Fruit fly (Drosophila melanogaster) whole organism, pupa: ENCODE data around the gene CG13837.

Experiments
- CG13204 ChIP-seq: fragments of 200-800 bp; sonication (Bioruptor generic); optimal IDR thresholded peaks from 2 replicates; lab custom pipeline; 2018; ENCODE audit warnings: missing biosample characterization, mild to moderate bottlenecking, missing genetic modification characterization, moderate library complexity
- CG8301 ChIP-seq: fragments of 200-800 bp; sonication (Bioruptor generic); optimal IDR thresholded peaks from 2 replicates; lab custom pipeline; 2018; ENCODE audit warnings: missing biosample characterization, mild to moderate bottlenecking, missing genetic modification characterization
- Ets98B ChIP-seq: fragments of 200-800 bp; sonication (Bioruptor generic); IDR thresholded peaks from 2 replicates; pipeline ENCODE4 v1.3.6; 2022; ENCODE audit warnings: missing biosample characterization, missing genetic modification characterization
- gl ChIP-seq: fragments of 200-800 bp; sonication (Bioruptor generic); optimal IDR thresholded peaks from 2 replicates; lab custom pipeline; 2018; ENCODE audit warnings: missing biosample characterization, mild to moderate bottlenecking, missing genetic modification characterization

DNA sequence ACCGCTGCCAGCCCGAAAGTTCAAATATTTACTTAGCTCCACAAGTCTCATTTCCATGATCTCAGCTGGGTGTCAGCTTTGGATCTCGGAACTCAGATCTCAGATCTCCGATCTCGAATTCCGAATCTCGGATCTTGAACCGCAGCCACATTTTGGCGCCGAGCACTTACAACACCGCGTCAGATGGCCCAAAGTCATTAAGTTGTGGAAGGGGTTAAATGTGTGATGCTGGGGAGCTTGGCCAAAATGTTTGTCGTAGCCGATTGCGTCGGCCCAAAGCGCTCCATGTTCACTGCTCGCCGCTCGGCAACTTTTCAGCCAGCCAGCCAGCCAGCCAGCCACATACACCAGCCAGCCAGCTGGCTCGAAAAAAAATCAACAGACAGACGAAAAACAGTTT lies 31.8 kb upstream of the CG13837 start, which contains the start of gene CG6688:
- TF ChIP-seq gl (tag; lab: Kevin White, UChicago): no peak
- no peak for TF ChIP-seq CG8301 (tag; lab: Kevin White, UChicago)
- no peak for TF ChIP-seq CG13204 (GFP tag; lab: Kevin White, UChicago)
- TF ChIP-seq Ets98B (GFP tag; lab: Robert Waterston, UW): no peak; the same call in 1 of the 2 replicates
